Worm (Caenorhabditis elegans) whole organism, L2 larva: Measurements from ENCODE around the gene F32E10.9.

Experiments
- C34F6.9 ChIP-seq: fragments of 150-350 bp; optimal IDR thresholded peaks from 2 replicates; lab custom pipeline; 2014; ENCODE audit warnings: missing biosample characterization, missing genetic modification characterization
- F13H6.1 ChIP-seq: sonication (generic microtip); optimal IDR thresholded peaks from 2 replicates; lab custom pipeline; 2016; ENCODE audit warnings: missing genetic modification characterization, missing compliant biosample characterization
- ZK546.5 ChIP-seq: sonication (generic microtip); optimal IDR thresholded peaks from 2 replicates; lab custom pipeline; 2017; ENCODE audit warnings: missing biosample characterization, missing genetic modification characterization
- alr-1 ChIP-seq: fragments of 150-350 bp; optimal IDR thresholded peaks from 2 replicates; lab custom pipeline; 2014; ENCODE audit warnings: missing biosample characterization, missing genetic modification characterization
- aly-2 ChIP-seq: fragments of 150-350 bp; optimal IDR thresholded peaks from 2 replicates; lab custom pipeline; 2014; ENCODE audit warnings: missing biosample characterization, missing genetic modification characterization
- ama-1 ChIP-seq: fragments of 150-350 bp; optimal IDR thresholded peaks from 2 replicates; lab custom pipeline; 2018; ENCODE audit warnings: inconsistent platforms
- blmp-1 ChIP-seq: sonication (generic microtip); optimal IDR thresholded peaks from 2 replicates; lab custom pipeline; 2017; ENCODE audit warnings: missing genetic modification characterization, mild to moderate bottlenecking, missing compliant biosample characterization, antibody characterized with exemption, moderate library complexity; ENCODE audit not compliant: insufficient read depth
- ceh-16 ChIP-seq: fragments of 150-350 bp; optimal IDR thresholded peaks from 2 replicates; lab custom pipeline; 2014; ENCODE audit warnings: missing biosample characterization, missing genetic modification characterization
- ceh-82 ChIP-seq: fragments of 150-350 bp; optimal IDR thresholded peaks from 2 replicates; lab custom pipeline; 2014; ENCODE audit warnings: missing biosample characterization, missing genetic modification characterization
- crh-2 ChIP-seq: sonication (generic microtip); optimal IDR thresholded peaks from 2 replicates; lab custom pipeline; 2017; ENCODE audit warnings: missing biosample characterization, missing genetic modification characterization
- dmd-4 ChIP-seq: sonication (generic microtip); optimal IDR thresholded peaks from 2 replicates; lab custom pipeline; 2017; ENCODE audit warnings: missing biosample characterization, missing genetic modification characterization
- egl-27 ChIP-seq: sonication (generic microtip); optimal IDR thresholded peaks from 3 replicates; lab custom pipeline; 2017; ENCODE audit warnings: missing biosample characterization, missing genetic modification reagents, missing genetic modification characterization
- elt-1 ChIP-seq: fragments of 150-350 bp; optimal IDR thresholded peaks from 2 replicates; lab custom pipeline; 2014; ENCODE audit warnings: missing biosample characterization, missing genetic modification characterization
- elt-3 ChIP-seq: sonication (generic microtip); optimal IDR thresholded peaks from 2 replicates; lab custom pipeline; 2017; ENCODE audit warnings: missing biosample characterization, missing genetic modification characterization
- fos-1 ChIP-seq: fragments of 150-350 bp; optimal IDR thresholded peaks from 2 replicates; lab custom pipeline; 2014; ENCODE audit warnings: missing biosample characterization, missing genetic modification characterization
- gmeb-1 ChIP-seq: fragments of 150-350 bp; optimal IDR thresholded peaks from 2 replicates; lab custom pipeline; 2014; ENCODE audit warnings: missing biosample characterization, missing genetic modification characterization
- lin-11 ChIP-seq: fragments of 150-350 bp; sonication (generic microtip); optimal IDR thresholded peaks from 2 replicates; lab custom pipeline; 2014; ENCODE audit warnings: missing biosample characterization, missing genetic modification characterization, inconsistent platforms, mixed read lengths
- lin-13 ChIP-seq: fragments of 150-350 bp; optimal IDR thresholded peaks from 2 replicates; lab custom pipeline; 2014; ENCODE audit warnings: missing biosample characterization, missing genetic modification reagents, missing genetic modification characterization
- lin-39 ChIP-seq: fragments of 150-350 bp; optimal IDR thresholded peaks from 2 replicates; lab custom pipeline; 2014; ENCODE audit warnings: missing biosample characterization, missing genetic modification reagents, missing genetic modification characterization
- lsy-2 ChIP-seq, 2 experiments: fragments of 150-350 bp in 1 of 2; sonication (generic microtip) in 1 of 2; optimal IDR thresholded peaks; 2 replicates each; lab custom pipeline; 2014 to 2017; ENCODE audit warnings: missing biosample characterization in 2 of 2, missing genetic modification characterization in 2 of 2
- mab-5 ChIP-seq: fragments of 150-350 bp; optimal IDR thresholded peaks from 2 replicates; lab custom pipeline; 2014; ENCODE audit warnings: missing biosample characterization, missing genetic modification characterization
- mbf-1 ChIP-seq: sonication (generic microtip); optimal IDR thresholded peaks from 2 replicates; lab custom pipeline; 2017; ENCODE audit warnings: missing biosample characterization, missing genetic modification characterization
- mdl-1 ChIP-seq, 2 experiments: fragments of 150-350 bp in 1 of 2; sonication (generic microtip) in 1 of 2; optimal IDR thresholded peaks; 2 replicates each; lab custom pipeline; 2017; ENCODE audit warnings: missing biosample characterization in 2 of 2, missing genetic modification characterization in 2 of 2
- nhr-10 ChIP-seq: sonication (generic microtip); optimal IDR thresholded peaks from 2 replicates; lab custom pipeline; 2017; ENCODE audit warnings: missing biosample characterization, missing genetic modification characterization
- nhr-11 ChIP-seq: fragments of 150-350 bp; optimal IDR thresholded peaks from 2 replicates; lab custom pipeline; 2014; ENCODE audit warnings: missing biosample characterization, missing genetic modification characterization
- nhr-129 ChIP-seq: fragments of 150-350 bp; optimal IDR thresholded peaks from 2 replicates; lab custom pipeline; 2014; ENCODE audit warnings: missing biosample characterization, missing genetic modification characterization
- nhr-21 ChIP-seq: fragments of 150-350 bp; optimal IDR thresholded peaks from 2 replicates; lab custom pipeline; 2014; ENCODE audit warnings: missing biosample characterization, missing genetic modification characterization
- nhr-23 ChIP-seq: fragments of 150-350 bp; optimal IDR thresholded peaks from 2 replicates; lab custom pipeline; 2014; ENCODE audit warnings: missing biosample characterization, missing genetic modification reagents, missing genetic modification characterization
- nhr-237 ChIP-seq: fragments of 150-350 bp; optimal IDR thresholded peaks from 2 replicates; lab custom pipeline; 2014; ENCODE audit warnings: missing biosample characterization, missing genetic modification characterization
- nhr-6 ChIP-seq: fragments of 150-350 bp; optimal IDR thresholded peaks from 2 replicates; lab custom pipeline; 2014; ENCODE audit warnings: missing biosample characterization, missing genetic modification characterization
- nhr-77 ChIP-seq: fragments of 150-350 bp; optimal IDR thresholded peaks from 2 replicates; lab custom pipeline; 2014; ENCODE audit warnings: missing biosample characterization, missing genetic modification characterization
- peb-1 ChIP-seq: fragments of 150-350 bp; optimal IDR thresholded peaks from 2 replicates; lab custom pipeline; 2014; ENCODE audit warnings: missing biosample characterization, missing genetic modification characterization
- sem-4 ChIP-seq: fragments of 150-350 bp; optimal IDR thresholded peaks from 2 replicates; lab custom pipeline; 2014; ENCODE audit warnings: missing biosample characterization, missing genetic modification reagents, missing genetic modification characterization
- skn-1 ChIP-seq: sonication (generic microtip); optimal IDR thresholded peaks from 2 replicates; lab custom pipeline; 2017; ENCODE audit warnings: missing biosample characterization, missing genetic modification characterization
- sma-3 ChIP-seq: sonication (generic microtip); optimal IDR thresholded peaks from 2 replicates; lab custom pipeline; 2016; ENCODE audit warnings: missing genetic modification reagents, missing genetic modification characterization, missing compliant biosample characterization
- sma-9 ChIP-seq, 2 experiments: fragments of 150-350 bp in 1 of 2; sonication (generic microtip) in 1 of 2; optimal IDR thresholded peaks; 2 replicates each; lab custom pipeline; 2014 to 2016; ENCODE audit warnings: missing genetic modification characterization in 2 of 2, mild to moderate bottlenecking in 1 of 2, missing biosample characterization in 1 of 2, missing compliant biosample characterization in 1 of 2, missing genetic modification reagents in 1 of 2, moderate library complexity in 1 of 2
- snpc-4 ChIP-seq: fragments of 150-350 bp; optimal IDR thresholded peaks from 2 replicates; lab custom pipeline; 2014; ENCODE audit warnings: missing biosample characterization, missing genetic modification characterization
- unc-39 ChIP-seq: fragments of 150-350 bp; optimal IDR thresholded peaks from 2 replicates; lab custom pipeline; 2014; ENCODE audit warnings: missing biosample characterization, missing genetic modification characterization
- unc-55 ChIP-seq: fragments of 150-350 bp; sonication (generic microtip); optimal IDR thresholded peaks from 3 replicates; lab custom pipeline; 2014; ENCODE audit warnings: missing biosample characterization, missing genetic modification reagents, missing genetic modification characterization
- unc-62 ChIP-seq: fragments of 150-350 bp; optimal IDR thresholded peaks from 2 replicates; lab custom pipeline; 2014; ENCODE audit warnings: missing biosample characterization, missing genetic modification reagents, missing genetic modification characterization
- zag-1 ChIP-seq: fragments of 150-350 bp; optimal IDR thresholded peaks from 2 replicates; lab custom pipeline; 2014; ENCODE audit warnings: missing biosample characterization, missing genetic modification characterization
- ztf-1 ChIP-seq: fragments of 200-800 bp; sonication (Bioruptor generic); conservative IDR thresholded peaks from 2 replicates; pipeline ENCODE4 v1.3.6; 2022; ENCODE audit warnings: missing genetic modification characterization, missing compliant biosample characterization
- ztf-11 ChIP-seq: sonication (generic microtip); optimal IDR thresholded peaks from 2 replicates; lab custom pipeline; 2017; ENCODE audit warnings: missing biosample characterization, missing genetic modification characterization

The F32E10.9 gene

ce11 chrIV:7580062-7580614 is 16.4 kb upstream of the F32E10.9 start, which contains the start of the genes cec-5 and nol-10 (continued):
- TF ChIP-seq mab-5 (tag; lab: Kevin White, UChicago) (peak; percentile 42), elt-1 (tag; lab: Kevin White, UChicago) (no peak), ceh-82 (tag; lab: Kevin White, UChicago) (peak; percentile 9), fos-1 (peak; percentile 77), nhr-23 (no peak), peb-1 (tag; lab: Kevin White, UChicago) (no peak), nhr-129 (tag; lab: Kevin White, UChicago) (peak; percentile 85), skn-1 (tag; lab: Kevin White, UChicago) (no peak), alr-1 (tag; lab: Kevin White, UChicago) (no peak), nhr-11 (no peak), unc-39 (tag; lab: Kevin White, UChicago) (no peak), zag-1 (peak; percentile 78), ztf-11 (tag; lab: Kevin White, UChicago) (no peak), nhr-77 (tag; lab: Kevin White, UChicago) (no peak), mbf-1 (tag; lab: Kevin White, UChicago) (no peak), elt-3 (no peak), lin-11 (tag; lab: Kevin White, UChicago) (peak; percentile 70), nhr-21 (tag; lab: Kevin White, UChicago) (peak; percentile 43), crh-2 (peak; percentile 86), nhr-6 (peak; percentile 48), nhr-237 (tag; lab: Kevin White, UChicago) (no peak)

ce11 chrIV:7578281-7578680 is 14.5 kb upstream of the F32E10.9 start, which contains the start of gene F32E10.5:
F32E10.5 (minus strand) TSS chrIV:7578381.
- TF ChIP-seq snpc-4 (tag; lab: Kevin White, UChicago) (no peak), sem-4 (tag; lab: Kevin White, UChicago) (no peak), unc-39 (tag; lab: Kevin White, UChicago) (no peak)

- TF ChIP-seq C34F6.9 (tag; lab: Kevin White, UChicago) (no peak), unc-62 (GFP tag; lab: Kevin White, UChicago) (no peak), unc-55 (peak; percentile 14), peb-1 (tag; lab: Kevin White, UChicago) (no peak), lin-11 (tag; lab: Kevin White, UChicago) (no peak)
- TF ChIP-seq, all 48 proteins: peak for 1
Measured at ce11 chrIV:7575147-7575768, 11.5 kb upstream of the F32E10.9 start, which contains the start of gene cec-4. cec-4 (plus strand) TSS chrIV:7575718.

ce11 chrIV:7573944-7574343 is 10.2 kb upstream of the F32E10.9 start:
- TF ChIP-seq nhr-23 (no peak), ama-1 (lab: Kevin White, UChicago) (peak; percentile 11), nhr-77 (tag; lab: Kevin White, UChicago) (no peak), mbf-1 (tag; lab: Kevin White, UChicago) (no peak), ceh-16 (tag; lab: Kevin White, UChicago) (no peak), C34F6.9 (tag; lab: Kevin White, UChicago) (peak; percentile 71), aly-2 (tag; lab: Kevin White, UChicago) (no peak), elt-1 (tag; lab: Kevin White, UChicago) (no peak), nhr-10 (peak; percentile 28), lsy-2 (tag; optimal IDR thresholded peaks at IDR 0.05; lab: Kevin White, UChicago) (peak; percentile 60 to 77), nhr-21 (tag; lab: Kevin White, UChicago) (peak; percentile 79), elt-3 (no peak), crh-2 (peak; percentile 66), nhr-6 (peak; percentile 36), mdl-1 (tag; optimal IDR thresholded peaks at IDR 0.05; lab: Kevin White, UChicago) (no peak), sem-4 (tag; lab: Kevin White, UChicago) (peak; percentile 83), dmd-4 (no peak), sma-3 (GFP tag; lab: Kevin White, UChicago) (peak; percentile 77), F13H6.1 (tag; lab: Kevin White, UChicago) (peak; percentile 63), skn-1 (tag; lab: Kevin White, UChicago) (no peak), nhr-11 (no peak), ztf-1 (no peak), nhr-129 (tag; lab: Kevin White, UChicago) (peak; percentile 83), lin-39 (no peak), gmeb-1 (peak; percentile 66), unc-55 (peak; percentile 78), blmp-1 (tag; lab: Kevin White, UChicago) (peak; percentile 22), lin-13 (GFP tag; lab: Kevin White, UChicago) (peak; percentile 50), sma-9 (GFP tag; optimal IDR thresholded peaks at IDR 0.05; lab: Kevin White, UChicago) (peak; percentile 79), sma-9 (tag; optimal IDR thresholded peaks at IDR 0.05; lab: Kevin White, UChicago) (no peak), egl-27 (tag; lab: Kevin White, UChicago) (peak; percentile 62), mab-5 (tag; lab: Kevin White, UChicago) (peak; percentile 30), alr-1 (tag; lab: Kevin White, UChicago) (no peak), snpc-4 (tag; lab: Kevin White, UChicago) (no peak), fos-1 (peak; percentile 72), ztf-11 (tag; lab: Kevin White, UChicago) (no peak), ZK546.5 (tag; lab: Kevin White, UChicago) (no peak), unc-62 (GFP tag; lab: Kevin White, UChicago) (no peak)
